Worm (Caenorhabditis elegans) whole organism, young adult: ENCODE results near the gene pyt-1.
A peak's percentile ranks its signal among the peaks of the same experiment; 100 is the strongest.

ENCODE experiments used
- B0336.3 ChIP-seq: fragments of 200-800 bp; sonication (Bioruptor generic); IDR thresholded peaks from 2 replicates; pipeline ENCODE4 v1.3.6; 2022; ENCODE audit warnings: missing genetic modification characterization, missing compliant biosample characterization
- F10E7.11 ChIP-seq: sonication (generic microtip); optimal IDR thresholded peaks from 2 replicates; lab custom pipeline; 2017; ENCODE audit warnings: mild to moderate bottlenecking, missing genetic modification characterization, moderate library complexity, missing compliant biosample characterization
- F49E8.2 ChIP-seq: sonication (generic microtip); optimal IDR thresholded peaks from 3 replicates; lab custom pipeline; 2017; ENCODE audit warnings: missing genetic modification characterization, mild to moderate bottlenecking, missing compliant biosample characterization, antibody characterized with exemption, moderate library complexity; ENCODE audit not compliant: insufficient read depth
- F57A8.1 ChIP-seq: fragments of 200-800 bp; sonication (Bioruptor generic); optimal IDR thresholded peaks from 2 replicates; lab custom pipeline; 2018; ENCODE audit warnings: mild to moderate bottlenecking, missing genetic modification characterization, moderate library complexity, missing compliant biosample characterization
- K11D2.4 ChIP-seq: fragments of 200-800 bp; sonication (Bioruptor generic); IDR thresholded peaks from 2 replicates; pipeline ENCODE4 v1.3.6; 2022; ENCODE audit warnings: missing genetic modification reagents, missing genetic modification characterization, missing compliant biosample characterization
- T26A5.8 ChIP-seq: sonication (generic microtip); optimal IDR thresholded peaks from 2 replicates; lab custom pipeline; 2016; ENCODE audit warnings: missing genetic modification characterization, missing compliant biosample characterization
- Y53F4B.3 ChIP-seq: fragments of 200-800 bp; sonication (Bioruptor generic); IDR thresholded peaks from 2 replicates; pipeline ENCODE4 v1.3.6; 2022; ENCODE audit warnings: missing genetic modification reagents, missing genetic modification characterization, missing compliant biosample characterization
- Y67H2A.10 ChIP-seq: fragments of 200-800 bp; sonication (Bioruptor generic); conservative IDR thresholded peaks from 2 replicates; pipeline ENCODE4 v1.3.6; 2022; ENCODE audit warnings: missing genetic modification reagents, missing genetic modification characterization, missing compliant biosample characterization
- aptf-3 ChIP-seq: fragments of 200-800 bp; sonication (Bioruptor generic); IDR thresholded peaks from 2 replicates; pipeline ENCODE4 v1.3.6; 2022; ENCODE audit warnings: missing genetic modification characterization, missing compliant biosample characterization
- attf-3 ChIP-seq: fragments of 200-800 bp; sonication (Bioruptor generic); conservative IDR thresholded peaks from 2 replicates; pipeline ENCODE4 v1.3.6; 2022; ENCODE audit warnings: missing genetic modification reagents, missing genetic modification characterization, missing compliant biosample characterization
- cebp-2 ChIP-seq: fragments of 200-800 bp; sonication (Bioruptor generic); IDR thresholded peaks from 2 replicates; pipeline ENCODE4 v1.3.6; 2022; ENCODE audit warnings: missing genetic modification characterization, missing compliant biosample characterization
- ceh-58 ChIP-seq: fragments of 200-800 bp; sonication (Bioruptor generic); IDR thresholded peaks from 2 replicates; pipeline ENCODE4 v1.3.6; 2022; ENCODE audit warnings: missing genetic modification characterization, missing compliant biosample characterization
- ceh-91 ChIP-seq: fragments of 200-800 bp; sonication (Bioruptor generic); IDR thresholded peaks from 2 replicates; pipeline ENCODE4 v1.3.6; 2022; ENCODE audit warnings: missing genetic modification reagents, missing genetic modification characterization, missing compliant biosample characterization
- chd-7 ChIP-seq: sonication (generic microtip); optimal IDR thresholded peaks from 2 replicates; lab custom pipeline; 2016; ENCODE audit warnings: mild to moderate bottlenecking, missing genetic modification characterization, moderate library complexity, missing compliant biosample characterization
- efl-1 ChIP-seq: fragments of 150-350 bp; optimal IDR thresholded peaks from 2 replicates; lab custom pipeline; 2014; ENCODE audit warnings: missing biosample characterization, missing genetic modification reagents, missing genetic modification characterization
- fkh-3 ChIP-seq: sonication (generic microtip); optimal IDR thresholded peaks from 2 replicates; lab custom pipeline; 2016; ENCODE audit warnings: mild to moderate bottlenecking, missing genetic modification characterization, missing compliant biosample characterization
- gei-17 ChIP-seq: fragments of 200-800 bp; sonication (Bioruptor generic); optimal IDR thresholded peaks from 2 replicates; lab custom pipeline; 2018; ENCODE audit warnings: mild to moderate bottlenecking, missing genetic modification characterization, missing compliant biosample characterization
- him-1 ChIP-seq: sonication (generic microtip); optimal IDR thresholded peaks from 2 replicates; lab custom pipeline; 2016; ENCODE audit warnings: missing genotype, missing genetic modification reagents, missing genetic modification characterization, missing compliant biosample characterization
- let-607 ChIP-seq, 2 experiments: fragments of 200-800 bp in 1 of 2; sonication (Bioruptor generic) in 1 of 2; sonication (generic microtip) in 1 of 2; optimal IDR thresholded peaks; 2 replicates each; lab custom pipeline; 2016 to 2018; ENCODE audit warnings: mild to moderate bottlenecking in 2 of 2, missing compliant biosample characterization in 2 of 2, missing genetic modification characterization in 2 of 2, moderate library complexity in 2 of 2, missing genotype in 1 of 2
- lin-35 ChIP-seq, 3 experiments: fragments of 150-350 bp in 2 of 3; sonication (generic microtip) in 1 of 3; optimal IDR thresholded peaks; 2 replicates each; lab custom pipeline; 2014 to 2018; ENCODE audit warnings: missing biosample characterization in 3 of 3, missing genetic modification characterization in 3 of 3, missing genetic modification reagents in 3 of 3
- lin-40 ChIP-seq: sonication (generic microtip); optimal IDR thresholded peaks from 2 replicates; lab custom pipeline; 2016; ENCODE audit warnings: missing genetic modification characterization, mild to moderate bottlenecking, missing compliant biosample characterization, missing genotype, missing genetic modification reagents
- lir-1 ChIP-seq: fragments of 200-800 bp; sonication (Bioruptor generic); conservative IDR thresholded peaks from 2 replicates; pipeline ENCODE4 v1.3.6; 2022; ENCODE audit warnings: missing genetic modification reagents, missing genetic modification characterization, missing compliant biosample characterization
- madf-10 ChIP-seq: sonication (generic microtip); optimal IDR thresholded peaks from 2 replicates; lab custom pipeline; 2016; ENCODE audit warnings: mild to moderate bottlenecking, missing genetic modification characterization, missing compliant biosample characterization
- mel-28 ChIP-seq: sonication (generic microtip); optimal IDR thresholded peaks from 2 replicates; lab custom pipeline; 2016; ENCODE audit warnings: borderline replicate concordance, mild to moderate bottlenecking, missing genetic modification characterization, missing compliant biosample characterization
- mes-4 ChIP-seq: sonication (generic microtip); optimal IDR thresholded peaks from 2 replicates; lab custom pipeline; 2016; ENCODE audit warnings: missing genotype, missing genetic modification characterization, missing compliant biosample characterization
- nfya-2 ChIP-seq: fragments of 200-800 bp; sonication (Bioruptor generic); IDR thresholded peaks from 2 replicates; pipeline ENCODE4 v1.3.6; 2022; ENCODE audit warnings: missing genetic modification reagents, missing genetic modification characterization, missing compliant biosample characterization
- nhr-27 ChIP-seq: fragments of 200-800 bp; sonication (Bioruptor generic); optimal IDR thresholded peaks from 2 replicates; lab custom pipeline; 2018; ENCODE audit warnings: mild to moderate bottlenecking, missing genetic modification characterization, moderate library complexity, missing compliant biosample characterization
- nhr-80 ChIP-seq: sonication (generic microtip); optimal IDR thresholded peaks from 2 replicates; lab custom pipeline; 2016; ENCODE audit warnings: missing genetic modification characterization, missing compliant biosample characterization
- pha-4 ChIP-seq: fragments of 150-350 bp; sonication (generic microtip); optimal IDR thresholded peaks from 2 replicates; lab custom pipeline; 2014; ENCODE audit warnings: missing biosample characterization, missing genetic modification reagents, missing genetic modification characterization
- rcor-1 ChIP-seq: fragments of 200-800 bp; sonication (Bioruptor generic); IDR thresholded peaks from 2 replicates; pipeline ENCODE4 v1.3.6; 2022; ENCODE audit warnings: missing genetic modification reagents, missing genetic modification characterization, missing compliant biosample characterization
- rec-8 ChIP-seq, 2 experiments: sonication (generic microtip); optimal IDR thresholded peaks; 2 replicates each; lab custom pipeline; 2016; ENCODE audit warnings: mild to moderate bottlenecking in 2 of 2, missing genetic modification characterization in 2 of 2, missing genetic modification reagents in 2 of 2, missing genotype in 2 of 2, missing biosample characterization in 1 of 2, missing compliant biosample characterization in 1 of 2, moderate library complexity in 1 of 2
- rpc-1 ChIP-seq, 2 experiments: fragments of 150-350 bp in 1 of 2; sonication (generic microtip) in 1 of 2; optimal IDR thresholded peaks; 2 replicates each; lab custom pipeline; 2014 to 2018; ENCODE audit warnings: missing biosample characterization in 1 of 2, missing genetic modification characterization in 1 of 2, missing genetic modification reagents in 1 of 2, missing genotype in 1 of 2
- snpc-1.1 ChIP-seq: sonication (generic microtip); optimal IDR thresholded peaks from 2 replicates; lab custom pipeline; 2017; ENCODE audit warnings: missing genetic modification characterization, mild to moderate bottlenecking, missing compliant biosample characterization, antibody characterized with exemption, moderate library complexity, missing genotype, missing genetic modification reagents; ENCODE audit not compliant: insufficient read depth
- snpc-1.3 ChIP-seq: sonication (generic microtip); optimal IDR thresholded peaks from 2 replicates; lab custom pipeline; 2017; ENCODE audit warnings: missing genetic modification characterization, mild to moderate bottlenecking, missing compliant biosample characterization, antibody characterized with exemption, moderate library complexity, missing genotype, missing genetic modification reagents; ENCODE audit not compliant: insufficient read depth
- somi-1 ChIP-seq: fragments of 200-800 bp; sonication (Bioruptor generic); optimal IDR thresholded peaks from 2 replicates; lab custom pipeline; 2018; ENCODE audit warnings: mild to moderate bottlenecking, missing genetic modification characterization, missing compliant biosample characterization
- tlf-1 ChIP-seq: fragments of 200-800 bp; sonication (Bioruptor generic); optimal IDR thresholded peaks from 2 replicates; lab custom pipeline; 2018; ENCODE audit warnings: mild to moderate bottlenecking, missing genetic modification characterization, missing compliant biosample characterization
- unc-62 ChIP-seq: fragments of 150-350 bp; optimal IDR thresholded peaks from 2 replicates; lab custom pipeline; 2014; ENCODE audit warnings: missing biosample characterization, missing genetic modification reagents, missing genetic modification characterization
- zfh-2 ChIP-seq: fragments of 200-800 bp; sonication (Bioruptor generic); conservative IDR thresholded peaks from 2 replicates; pipeline ENCODE4 v1.3.6; 2022; ENCODE audit warnings: missing genetic modification reagents, missing genetic modification characterization, missing compliant biosample characterization
- ztf-26 ChIP-seq: sonication (generic microtip); optimal IDR thresholded peaks from 2 replicates; lab custom pipeline; 2017; ENCODE audit warnings: missing genetic modification characterization, missing compliant biosample characterization
- ztf-3 ChIP-seq: fragments of 200-800 bp; sonication (Bioruptor generic); optimal IDR thresholded peaks from 2 replicates; lab custom pipeline; 2018; ENCODE audit warnings: mild to moderate bottlenecking, missing genetic modification characterization, missing compliant biosample characterization

Gene pyt-1

DNA sequence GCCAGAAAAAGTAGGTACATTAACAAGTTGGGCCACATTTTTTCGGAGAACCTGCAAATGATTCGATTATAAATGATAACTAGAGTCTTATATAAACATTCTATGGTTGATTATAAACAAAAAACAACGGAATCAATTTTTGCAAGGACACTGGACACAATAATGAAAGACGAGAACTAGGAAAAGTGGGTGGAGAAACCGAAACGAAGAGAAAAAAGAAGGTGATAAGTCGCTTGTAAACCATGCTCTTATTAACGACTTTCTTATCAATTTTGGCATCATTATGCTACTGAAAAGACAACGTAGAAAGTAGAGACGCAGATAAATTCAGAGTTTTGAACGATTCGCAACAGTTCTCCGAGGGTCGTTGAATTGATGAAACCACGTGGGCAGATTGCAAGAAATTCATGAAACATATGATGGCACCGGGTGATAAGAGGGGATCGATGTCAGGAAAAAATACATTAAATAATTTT is 39.0 kb downstream of the pyt-1 start, which contains the start of gene ZK856.5:
Gene ZK856.5, minus strand, starts transcription at position 51 of the 476 bp plus-strand sequence.
- TF ChIP-seq let-607 (tag; optimal IDR thresholded peaks at IDR 0.05; lab: Kevin White, UChicago) (peak in 1 of 2 experiments; percentile 16), nhr-80 (peak; percentile 69), gei-17 (GFP tag; lab: Kevin White, UChicago) (no peak)

DNA sequence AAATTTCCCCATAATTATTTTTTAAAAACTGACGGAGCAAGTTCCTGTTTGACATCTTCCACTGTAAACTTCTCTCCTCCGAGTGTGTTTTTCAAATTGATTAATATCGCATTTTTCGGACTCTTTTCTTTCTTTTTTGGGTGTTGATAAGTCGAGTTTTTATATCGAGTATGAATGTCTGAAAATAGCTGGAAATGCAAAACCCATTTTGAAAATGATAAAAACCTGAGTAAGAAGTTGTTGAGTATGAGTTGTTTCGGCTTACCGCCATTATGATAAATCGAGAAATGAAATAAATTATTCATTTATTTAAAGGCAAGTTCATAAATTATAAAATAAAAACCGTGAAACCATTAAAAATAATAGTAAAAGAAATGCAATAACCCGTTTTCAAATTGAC is 43.4 kb downstream of the pyt-1 start, which contains the start of gene ZK856.18:
Gene ZK856.18, minus strand, starts transcription at position 289 of the 400 bp plus-strand sequence.
- TF ChIP-seq zfh-2 (no peak), cebp-2 (GFP tag; lab: Robert Waterston, UW) (no peak), aptf-3 (GFP tag; lab: Robert Waterston, UW) (no peak)

ce11 chrV:10183810-10184209 is 45.3 kb downstream of the pyt-1 start:
- no peak for TF ChIP-seq rpc-1 (optimal IDR thresholded peaks at IDR 0.05; lab: Kevin White, UChicago)
- TF ChIP-seq rpc-1 (tag; optimal IDR thresholded peaks at IDR 0.05; lab: Kevin White, UChicago), result no peak
- no peak for TF ChIP-seq Y67H2A.10 (GFP tag; lab: Robert Waterston, UW)
- TF ChIP-seq T26A5.8 (tag; lab: Kevin White, UChicago), result no peak
- TF ChIP-seq ceh-91 (GFP tag; lab: Robert Waterston, UW), result no peak
- no peak for TF ChIP-seq unc-62 (GFP tag; lab: Kevin White, UChicago)
- TF ChIP-seq lir-1 (GFP tag; lab: Robert Waterston, UW), result no peak
- no peak for TF ChIP-seq ztf-26
- no peak for TF ChIP-seq lin-40 (tag; lab: Kevin White, UChicago)
- no peak for TF ChIP-seq mel-28 (tag; lab: Kevin White, UChicago)
- no peak for TF ChIP-seq efl-1
- no peak for TF ChIP-seq F57A8.1 (GFP tag; lab: Kevin White, UChicago)
- no peak for TF ChIP-seq lin-35 (GFP tag; optimal IDR thresholded peaks at IDR 0.05; lab: Kevin White, UChicago)
- no peak for TF ChIP-seq K11D2.4
- TF ChIP-seq, all 124 proteins: peak for 0

ce11 chrV:10182984-10183383 is 46.1 kb downstream of the pyt-1 start, which contains the start of gene ZK856.4:
ZK856.4 (plus strand) TSS chrV:10183284.
- TF ChIP-seq rcor-1 (no peak), rec-8 (tag; optimal IDR thresholded peaks at IDR 0.05; lab: Kevin White, UChicago) (no peak), somi-1 (no peak), B0336.3 (GFP tag; lab: Robert Waterston, UW) (no peak), ztf-26 (no peak), fkh-3 (no peak), F10E7.11 (tag; lab: Kevin White, UChicago) (no peak), Y53F4B.3 (GFP tag; lab: Robert Waterston, UW) (no peak), mes-4 (tag; lab: Kevin White, UChicago) (no peak)

ce11 chrV:10179235-10179634 is 49.9 kb downstream of the pyt-1 start, which contains the start of gene cul-5:
cul-5 (plus strand) TSS chrV:10179535.
- no peak for TF ChIP-seq tlf-1
- no peak for TF ChIP-seq him-1 (tag; lab: Kevin White, UChicago)
- TF ChIP-seq madf-10 (tag; lab: Kevin White, UChicago), result no peak
- TF ChIP-seq snpc-1.1, result no peak
- TF ChIP-seq snpc-1.3 (tag; lab: Kevin White, UChicago), result no peak
- TF ChIP-seq Y67H2A.10 (GFP tag; lab: Robert Waterston, UW), result no peak
- TF ChIP-seq ceh-58, result no peak
- no peak for TF ChIP-seq chd-7 (tag; lab: Kevin White, UChicago)
- no peak for TF ChIP-seq pha-4 (tag; lab: Kevin White, UChicago)
- no peak for TF ChIP-seq F49E8.2 (tag; lab: Kevin White, UChicago)
- no peak for TF ChIP-seq nhr-27 (tag; lab: Kevin White, UChicago)
- no peak for TF ChIP-seq attf-3 (GFP tag; lab: Robert Waterston, UW)
- TF ChIP-seq ztf-3 (GFP tag; lab: Kevin White, UChicago), result no peak
- no peak for TF ChIP-seq mes-4 (tag; lab: Kevin White, UChicago)
- no peak for TF ChIP-seq lir-1 (GFP tag; lab: Robert Waterston, UW)
- no peak for TF ChIP-seq nfya-2 (GFP tag; lab: Robert Waterston, UW)
